Worm (Caenorhabditis elegans) whole organism, L3 larva: ENCODE data around the gene nhr-117.

ENCODE experiments used
- R02D3.7 ChIP-seq: fragments of 150-350 bp; optimal IDR thresholded peaks from 2 replicates; lab custom pipeline; 2014; ENCODE audit warnings: missing biosample characterization, missing genetic modification characterization
- ZK546.5 ChIP-seq: sonication (generic microtip); optimal IDR thresholded peaks from 2 replicates; lab custom pipeline; 2017; ENCODE audit warnings: missing biosample characterization, missing genetic modification characterization
- aly-2 ChIP-seq: fragments of 150-350 bp; optimal IDR thresholded peaks from 2 replicates; lab custom pipeline; 2014; ENCODE audit warnings: missing biosample characterization, missing genetic modification characterization
- ceh-16 ChIP-seq: sonication (generic microtip); optimal IDR thresholded peaks from 2 replicates; lab custom pipeline; 2017; ENCODE audit warnings: missing biosample characterization, missing genetic modification characterization
- ceh-82 ChIP-seq: fragments of 150-350 bp; optimal IDR thresholded peaks from 2 replicates; lab custom pipeline; 2014; ENCODE audit warnings: missing biosample characterization, missing genetic modification characterization
- ceh-9 ChIP-seq: sonication (generic microtip); optimal IDR thresholded peaks from 2 replicates; lab custom pipeline; 2018; ENCODE audit warnings: missing biosample characterization, missing genetic modification characterization
- egl-27 ChIP-seq: sonication (generic microtip); optimal IDR thresholded peaks from 4 replicates; lab custom pipeline; 2017; ENCODE audit warnings: missing biosample characterization, missing genetic modification reagents, missing genetic modification characterization
- elt-2 ChIP-seq: sonication (generic microtip); optimal IDR thresholded peaks from 2 replicates; lab custom pipeline; 2016; ENCODE audit warnings: missing genetic modification reagents, mild to moderate bottlenecking, missing genetic modification characterization, missing compliant biosample characterization
- elt-3 ChIP-seq, 3 experiments: fragments of 150-350 bp in 1 of 3; sonication (generic microtip) in 2 of 3; optimal IDR thresholded peaks; 2 replicates in 2 of 3; 4 replicates in 1 of 3; lab custom pipeline; 2014 to 2017; ENCODE audit warnings: missing biosample characterization in 3 of 3, missing genetic modification characterization in 3 of 3
- fkh-10 ChIP-seq: sonication (generic microtip); optimal IDR thresholded peaks from 2 replicates; lab custom pipeline; 2017; ENCODE audit warnings: missing biosample characterization, missing genetic modification reagents, missing genetic modification characterization
- fkh-2 ChIP-seq: fragments of 150-350 bp; optimal IDR thresholded peaks from 2 replicates; lab custom pipeline; 2014; ENCODE audit warnings: missing biosample characterization, missing genetic modification reagents, missing genetic modification characterization
- fos-1 ChIP-seq: fragments of 150-350 bp; optimal IDR thresholded peaks from 2 replicates; lab custom pipeline; 2014; ENCODE audit warnings: missing biosample characterization, missing genetic modification characterization
- jun-1 ChIP-seq: fragments of 150-350 bp; optimal IDR thresholded peaks from 2 replicates; lab custom pipeline; 2014; ENCODE audit warnings: missing biosample characterization, missing genetic modification reagents, missing genetic modification characterization
- lin-15B ChIP-seq: fragments of 150-350 bp; optimal IDR thresholded peaks from 2 replicates; lab custom pipeline; 2014; ENCODE audit warnings: missing biosample characterization, missing genetic modification characterization
- lin-39 ChIP-seq: fragments of 150-350 bp; optimal IDR thresholded peaks from 2 replicates; lab custom pipeline; 2018; ENCODE audit warnings: missing biosample characterization, missing genetic modification reagents, missing genetic modification characterization
- lsy-12 ChIP-seq: sonication (generic microtip); optimal IDR thresholded peaks from 2 replicates; lab custom pipeline; 2016; ENCODE audit warnings: mild to moderate bottlenecking, missing genetic modification characterization, missing compliant biosample characterization
- mdl-1 ChIP-seq: fragments of 150-350 bp; optimal IDR thresholded peaks from 2 replicates; lab custom pipeline; 2014; ENCODE audit warnings: missing biosample characterization, missing genetic modification characterization
- nfya-1 ChIP-seq: sonication (generic microtip); optimal IDR thresholded peaks from 2 replicates; lab custom pipeline; 2017; ENCODE audit warnings: missing genetic modification characterization, mild to moderate bottlenecking, missing compliant biosample characterization, antibody characterized with exemption, moderate library complexity; ENCODE audit not compliant: insufficient read depth
- nhr-11 ChIP-seq: fragments of 150-350 bp; optimal IDR thresholded peaks from 2 replicates; lab custom pipeline; 2014; ENCODE audit warnings: missing biosample characterization, missing genetic modification characterization
- nhr-23 ChIP-seq: fragments of 150-350 bp; optimal IDR thresholded peaks from 2 replicates; lab custom pipeline; 2014; ENCODE audit warnings: missing biosample characterization, missing genetic modification reagents, missing genetic modification characterization
- nhr-237 ChIP-seq: fragments of 150-350 bp; optimal IDR thresholded peaks from 2 replicates; lab custom pipeline; 2014; ENCODE audit warnings: missing biosample characterization, missing genetic modification characterization
- nhr-25 ChIP-seq: sonication (generic microtip); optimal IDR thresholded peaks from 2 replicates; lab custom pipeline; 2017; ENCODE audit warnings: missing biosample characterization, missing genetic modification characterization
- nhr-28 ChIP-seq: fragments of 150-350 bp; optimal IDR thresholded peaks from 2 replicates; lab custom pipeline; 2014; ENCODE audit warnings: missing biosample characterization, missing genetic modification characterization
- nhr-43 ChIP-seq: sonication (generic microtip); optimal IDR thresholded peaks from 2 replicates; lab custom pipeline; 2016; ENCODE audit warnings: mild to moderate bottlenecking, missing genetic modification characterization, missing compliant biosample characterization; ENCODE audit not compliant: poor library complexity, severe bottlenecking
- nhr-67 ChIP-seq: fragments of 150-350 bp; optimal IDR thresholded peaks from 2 replicates; lab custom pipeline; 2014; ENCODE audit warnings: missing biosample characterization, missing genetic modification characterization
- nhr-76 ChIP-seq: fragments of 150-350 bp; sonication (generic microtip); optimal IDR thresholded peaks from 5 replicates; lab custom pipeline; 2014; ENCODE audit warnings: missing biosample characterization, missing genetic modification characterization
- pha-4 ChIP-seq: fragments of 150-350 bp; optimal IDR thresholded peaks from 2 replicates; lab custom pipeline; 2014; ENCODE audit warnings: missing biosample characterization, missing genetic modification reagents, missing genetic modification characterization
- pqm-1 ChIP-seq: fragments of 150-350 bp; optimal IDR thresholded peaks from 2 replicates; lab custom pipeline; 2017; ENCODE audit warnings: missing biosample characterization, missing genetic modification characterization, inconsistent platforms
- sea-2 ChIP-seq: fragments of 150-350 bp; sonication (generic microtip); optimal IDR thresholded peaks from 4 replicates; lab custom pipeline; 2014; ENCODE audit warnings: missing biosample characterization, missing genetic modification reagents, missing genetic modification characterization
- snpc-4 ChIP-seq: fragments of 150-350 bp; optimal IDR thresholded peaks from 2 replicates; lab custom pipeline; 2014; ENCODE audit warnings: missing biosample characterization, missing genetic modification characterization
- tbx-2 ChIP-seq: sonication (generic microtip); optimal IDR thresholded peaks from 2 replicates; lab custom pipeline; 2016; ENCODE audit warnings: mild to moderate bottlenecking, missing genetic modification characterization, missing compliant biosample characterization
- unc-39 ChIP-seq: sonication (generic microtip); optimal IDR thresholded peaks from 4 replicates; lab custom pipeline; 2017; ENCODE audit warnings: missing biosample characterization, missing genetic modification characterization
- unc-62 ChIP-seq: fragments of 150-350 bp; sonication (generic microtip); optimal IDR thresholded peaks from 4 replicates; lab custom pipeline; 2014; ENCODE audit warnings: missing biosample characterization, missing genetic modification reagents, missing genetic modification characterization
- zag-1 ChIP-seq: fragments of 150-350 bp; optimal IDR thresholded peaks from 2 replicates; lab custom pipeline; 2014; ENCODE audit warnings: missing biosample characterization, missing genetic modification characterization
- ztf-11 ChIP-seq: fragments of 150-350 bp; optimal IDR thresholded peaks from 2 replicates; lab custom pipeline; 2014; ENCODE audit warnings: missing biosample characterization, missing genetic modification characterization

The nhr-117 gene

ce11 chrV:1654845-1655244, 33.5 kb upstream of the nhr-117 start, which contains the start of gene irld-11:
irld-11 (plus strand) TSS chrV:1655145.
- TF ChIP-seq lin-15B (tag; lab: Kevin White, UChicago) = no peak
- no peak for TF ChIP-seq nhr-28 (tag; lab: Kevin White, UChicago)
- TF ChIP-seq unc-39 (tag; lab: Kevin White, UChicago) = no peak
- TF ChIP-seq fkh-10 (GFP tag; lab: Kevin White, UChicago) = no peak
- no peak for TF ChIP-seq nhr-11
- TF ChIP-seq nhr-43 (tag; lab: Kevin White, UChicago) = no peak
- TF ChIP-seq, all 47 proteins: peak for 0

- no peak for TF ChIP-seq nhr-11
- TF ChIP-seq zag-1 (tag; lab: Kevin White, UChicago) = no peak
- TF ChIP-seq nhr-28 (tag; lab: Kevin White, UChicago) = no peak
- no peak for TF ChIP-seq ZK546.5
- TF ChIP-seq nhr-237 (tag; lab: Kevin White, UChicago) = no peak
- TF ChIP-seq ceh-16 (tag; lab: Kevin White, UChicago) = no peak
- TF ChIP-seq, all 47 proteins: peak for 0
These were observed 29.7 kb upstream of the nhr-117 start, which contains the start of gene irld-44 for ce11 chrV:1651045-1651444. irld-44 (plus strand) TSS chrV:1651345.

ce11 chrV:1648000-1648399, 26.7 kb upstream of the nhr-117 start, which contains the start of gene irld-45:
irld-45 (plus strand) TSS chrV:1648300.
- no peak for TF ChIP-seq nhr-25
- TF ChIP-seq sea-2 (GFP tag; lab: Kevin White, UChicago) = no peak
- no peak for TF ChIP-seq R02D3.7
- TF ChIP-seq ZK546.5 = no peak
- no peak for TF ChIP-seq nhr-67 (tag; lab: Kevin White, UChicago)
- no peak for TF ChIP-seq lsy-12 (tag; lab: Kevin White, UChicago)
- TF ChIP-seq ztf-11 (tag; lab: Kevin White, UChicago) = no peak
- TF ChIP-seq tbx-2 (tag; lab: Kevin White, UChicago) = no peak
- no peak for TF ChIP-seq nhr-23 (tag; lab: Kevin White, UChicago)
- no peak for TF ChIP-seq fos-1 (tag; lab: Kevin White, UChicago)
- TF ChIP-seq nfya-1 (tag; lab: Kevin White, UChicago) = no peak
- TF ChIP-seq mdl-1 (tag; lab: Kevin White, UChicago) = no peak
- TF ChIP-seq ceh-16 (tag; lab: Kevin White, UChicago) = no peak
- no peak for TF ChIP-seq zag-1 (tag; lab: Kevin White, UChicago)
- TF ChIP-seq lin-39 (tag; lab: Kevin White, UChicago) = no peak
- TF ChIP-seq aly-2 (tag; lab: Kevin White, UChicago) = no peak
- no peak for TF ChIP-seq elt-2 (tag; lab: Kevin White, UChicago)

ce11 chrV:1643886-1644285, 22.6 kb upstream of the nhr-117 start, which contains the start of gene alh-2:
alh-2 (plus strand) TSS chrV:1644169.
- TF ChIP-seq nhr-43 (tag; lab: Kevin White, UChicago) = no peak
- TF ChIP-seq jun-1 (tag; lab: Kevin White, UChicago) = no peak
- no peak for TF ChIP-seq tbx-2 (tag; lab: Kevin White, UChicago)
- TF ChIP-seq nhr-76 (tag; lab: Kevin White, UChicago) = no peak
- no peak for TF ChIP-seq snpc-4
- no peak for TF ChIP-seq mdl-1 (tag; lab: Kevin White, UChicago)
- TF ChIP-seq ceh-16 (tag; lab: Kevin White, UChicago) = no peak
- no peak for TF ChIP-seq egl-27 (tag; lab: Kevin White, UChicago)
- TF ChIP-seq nhr-25 = no peak
- TF ChIP-seq nhr-28 (tag; lab: Kevin White, UChicago) = no peak
- no peak for TF ChIP-seq elt-3 (tag; optimal IDR thresholded peaks at IDR 0.05; lab: Kevin White, UChicago)
- no peak for TF ChIP-seq unc-62 (GFP tag; lab: Kevin White, UChicago)
- no peak for TF ChIP-seq pha-4
- TF ChIP-seq, all 47 proteins: peak for 0

- TF ChIP-seq ceh-82 (no peak), pqm-1 (tag; lab: Kevin White, UChicago) (no peak), unc-62 (GFP tag; lab: Kevin White, UChicago) (no peak), elt-2 (tag; lab: Kevin White, UChicago) (no peak), ceh-9 (tag; lab: Kevin White, UChicago) (no peak), aly-2 (tag; lab: Kevin White, UChicago) (no peak), nhr-67 (tag; lab: Kevin White, UChicago) (no peak), mdl-1 (tag; lab: Kevin White, UChicago) (no peak), nhr-28 (tag; lab: Kevin White, UChicago) (no peak), fkh-2 (tag; lab: Kevin White, UChicago) (no peak)
These were observed 21.4 kb upstream of the nhr-117 start for ce11 chrV:1642768-1643167.
